Fruit fly (Drosophila melanogaster) whole organism, embryonic: ENCODE results near the gene CG16904.
A peak's percentile ranks its signal among the peaks of the same experiment; 100 is the strongest.

Experiments
- CG10321 ChIP-seq: fragments of 200-800 bp; sonication (Bioruptor generic); IDR thresholded peaks from 2 replicates; pipeline ENCODE4 v1.3.6; 2022; ENCODE audit warnings: missing biosample characterization, missing genetic modification characterization
- CG10543 ChIP-seq: fragments of 200-800 bp; sonication (Bioruptor generic); optimal IDR thresholded peaks from 3 replicates; lab custom pipeline; 2017; ENCODE audit warnings: missing biosample characterization, mild to moderate bottlenecking, missing genetic modification characterization, moderate library complexity
- CG11456 ChIP-seq: fragments of 200-800 bp; sonication (Bioruptor generic); IDR thresholded peaks from 3 replicates; pipeline ENCODE4 v1.3.6; 2022; ENCODE audit warnings: missing biosample characterization, missing genetic modification characterization
- CG11696 ChIP-seq: fragments of 200-800 bp; sonication (Bioruptor generic); IDR thresholded peaks from 2 replicates; pipeline ENCODE4 v1.3.6; 2022; ENCODE audit warnings: missing biosample characterization, missing genetic modification characterization
- CG12391 ChIP-seq: fragments of 200-800 bp; sonication (Bioruptor generic); optimal IDR thresholded peaks from 3 replicates; lab custom pipeline; 2018; ENCODE audit warnings: missing biosample characterization, mild to moderate bottlenecking, missing genetic modification characterization, moderate library complexity
- CG12659 ChIP-seq: fragments of 200-800 bp; sonication (Bioruptor generic); optimal IDR thresholded peaks from 3 replicates; lab custom pipeline; 2017; ENCODE audit warnings: mild to moderate bottlenecking, missing biosample characterization, missing genetic modification reagents, missing genetic modification characterization
- CG15601 ChIP-seq: fragments of 200-800 bp; sonication (Bioruptor generic); optimal IDR thresholded peaks from 3 replicates; lab custom pipeline; 2019; ENCODE audit warnings: missing biosample characterization, mild to moderate bottlenecking, missing genetic modification characterization, moderate library complexity
- CG17361 ChIP-seq: fragments of 200-800 bp; sonication (Bioruptor generic); IDR thresholded peaks from 3 replicates; pipeline ENCODE4 v1.3.6; 2022; ENCODE audit warnings: missing biosample characterization, missing genetic modification characterization
- CG17829 ChIP-seq: fragments of 200-800 bp; optimal IDR thresholded peaks from 2 replicates; lab custom pipeline; 2019; ENCODE audit warnings: missing biosample characterization, mild to moderate bottlenecking, missing genetic modification characterization, moderate library complexity
- CG2116 ChIP-seq: fragments of 200-800 bp; sonication (Bioruptor generic); optimal IDR thresholded peaks from 3 replicates; lab custom pipeline; 2018; ENCODE audit warnings: missing biosample characterization, mild to moderate bottlenecking, missing genetic modification characterization
- CG2120 ChIP-seq: fragments of 200-800 bp; sonication (Bioruptor generic); optimal IDR thresholded peaks from 3 replicates; lab custom pipeline; 2016; ENCODE audit warnings: missing biosample characterization, missing genetic modification characterization
- CG2889 ChIP-seq: fragments of 200-800 bp; sonication (Bioruptor generic); IDR thresholded peaks from 3 replicates; pipeline ENCODE4 v1.3.6; 2022; ENCODE audit warnings: missing biosample characterization, missing genetic modification characterization
- CG3065 ChIP-seq: fragments of 200-800 bp; sonication (Bioruptor generic); optimal IDR thresholded peaks from 2 replicates; lab custom pipeline; 2016; ENCODE audit warnings: missing biosample characterization, missing genetic modification characterization
- CG3281 ChIP-seq: fragments of 200-800 bp; sonication (Bioruptor generic); optimal IDR thresholded peaks from 3 replicates; lab custom pipeline; 2017; ENCODE audit warnings: missing biosample characterization, mild to moderate bottlenecking, missing genetic modification characterization
- CG7987 ChIP-seq: fragments of 200-800 bp; sonication (Bioruptor generic); optimal IDR thresholded peaks from 2 replicates; lab custom pipeline; 2018; ENCODE audit warnings: missing biosample characterization, mild to moderate bottlenecking, missing genetic modification characterization, moderate library complexity
- CG8478 ChIP-seq: fragments of >200 bp; optimal IDR thresholded peaks from 2 replicates; lab custom pipeline; 2018
- CG9932 ChIP-seq: fragments of 200-800 bp; sonication (Bioruptor generic); IDR thresholded peaks from 2 replicates; pipeline ENCODE4 v1.3.6; 2022; ENCODE audit warnings: missing biosample characterization, missing genetic modification characterization
- CoRest ChIP-seq: fragments of 200-800 bp; sonication (Bioruptor generic); optimal IDR thresholded peaks from 3 replicates; lab custom pipeline; 2018; ENCODE audit warnings: missing biosample characterization, mild to moderate bottlenecking, missing genetic modification characterization, moderate library complexity
- D ChIP-seq, 2 experiments: fragments of 200-800 bp in 1 of 2; fragments of >200 bp in 1 of 2; sonication (Bioruptor generic) in 1 of 2; optimal IDR thresholded peaks; 2 replicates in 1 of 2; 3 replicates in 1 of 2; lab custom pipeline; 2017; ENCODE audit warnings: mild to moderate bottlenecking in 1 of 2, missing biosample characterization in 1 of 2, missing genetic modification characterization in 1 of 2, missing genetic modification reagents in 1 of 2
- Dip3 ChIP-seq: fragments of 200-800 bp; sonication (Bioruptor generic); optimal IDR thresholded peaks from 3 replicates; lab custom pipeline; 2016; ENCODE audit warnings: missing biosample characterization, missing genetic modification characterization
- E2f2 ChIP-seq: fragments of 200-800 bp; sonication (Bioruptor generic); IDR thresholded peaks from 2 replicates; pipeline ENCODE4 v1.3.6; 2022; ENCODE audit warnings: missing biosample characterization, missing genetic modification characterization
- GATAe ChIP-seq: fragments of 200-800 bp; sonication (Bioruptor generic); conservative IDR thresholded peaks from 2 replicates; pipeline ENCODE4 v1.3.6; 2022; ENCODE audit warnings: missing biosample characterization, missing genetic modification characterization
- HLH4C ChIP-seq: fragments of 200-800 bp; sonication (Bioruptor generic); IDR thresholded peaks from 3 replicates; pipeline ENCODE4 v1.3.6; 2022; ENCODE audit warnings: missing biosample characterization, missing genetic modification characterization; ENCODE audit not compliant: partially characterized antibody
- HmgD ChIP-seq: fragments of 200-800 bp; sonication (Bioruptor generic); optimal IDR thresholded peaks from 3 replicates; lab custom pipeline; 2016; ENCODE audit warnings: missing biosample characterization, missing genetic modification characterization
- Hmr ChIP-seq: fragments of 200-800 bp; sonication (Bioruptor generic); optimal IDR thresholded peaks from 3 replicates; lab custom pipeline; 2017; ENCODE audit warnings: mild to moderate bottlenecking, missing biosample characterization, missing genetic modification reagents, missing genetic modification characterization
- Lhr ChIP-seq: fragments of 200-800 bp; sonication (Bioruptor generic); optimal IDR thresholded peaks from 3 replicates; lab custom pipeline; 2017; ENCODE audit warnings: mild to moderate bottlenecking, missing biosample characterization, missing genetic modification reagents, missing genetic modification characterization
- Poxn ChIP-seq: fragments of 200-800 bp; sonication (Bioruptor generic); IDR thresholded peaks from 2 replicates; pipeline ENCODE4 v1.3.6; 2022; ENCODE audit warnings: missing biosample characterization, missing genetic modification characterization
- Ravus ChIP-seq: fragments of 200-800 bp; sonication (Bioruptor generic); IDR thresholded peaks from 2 replicates; pipeline ENCODE4 v1.3.6; 2022; ENCODE audit warnings: missing biosample characterization, missing genetic modification characterization
- Stat92E ChIP-seq, 3 experiments: fragments of >200 bp in 2 of 3; fragments of 200-800 bp in 1 of 3; sonication (Bioruptor generic) in 1 of 3; optimal IDR thresholded peaks; 2 replicates each; lab custom pipeline; 2017 to 2019; ENCODE audit warnings: missing biosample characterization in 3 of 3, missing genetic modification characterization in 3 of 3, mild to moderate bottlenecking in 1 of 3, moderate library complexity in 1 of 3
- cg ChIP-seq: fragments of 200-800 bp; sonication (Bioruptor generic); optimal IDR thresholded peaks from 3 replicates; lab custom pipeline; 2019; ENCODE audit warnings: missing biosample characterization, mild to moderate bottlenecking, missing genetic modification characterization, moderate library complexity
- chm ChIP-seq: fragments of 200-800 bp; sonication (Bioruptor generic); IDR thresholded peaks from 2 replicates; pipeline ENCODE4 v1.3.6; 2022; ENCODE audit warnings: missing biosample characterization, missing genetic modification characterization
- ci ChIP-seq: fragments of 200-800 bp; sonication (Bioruptor generic); IDR thresholded peaks from 3 replicates; pipeline ENCODE4 v1.3.6; 2022; ENCODE audit warnings: missing biosample characterization, missing genetic modification characterization
- croc ChIP-seq: fragments of 200-800 bp; sonication (Bioruptor generic); conservative IDR thresholded peaks from 3 replicates; pipeline ENCODE4 v1.3.6; 2022; ENCODE audit warnings: missing biosample characterization, missing genetic modification characterization
- en ChIP-seq: fragments of 200-800 bp; sonication (Bioruptor generic); optimal IDR thresholded peaks from 2 replicates; lab custom pipeline; 2016; ENCODE audit warnings: missing biosample characterization, missing genetic modification characterization
- fu2 ChIP-seq: fragments of 200-800 bp; sonication (Bioruptor generic); optimal IDR thresholded peaks from 2 replicates; lab custom pipeline; 2016; ENCODE audit warnings: missing biosample characterization, missing genetic modification characterization
- grn ChIP-seq: fragments of 200-800 bp; sonication (Bioruptor generic); optimal IDR thresholded peaks from 3 replicates; lab custom pipeline; 2017; ENCODE audit warnings: missing biosample characterization, missing genetic modification characterization
- hkb ChIP-seq, 2 experiments: fragments of 200-800 bp in 1 of 2; fragments of >200 bp in 1 of 2; sonication (Bioruptor generic) in 1 of 2; IDR thresholded peaks in 1 of 2; optimal IDR thresholded peaks in 1 of 2; 2 replicates each; pipeline versions ENCODE4 v1.3.6 to Lab custom; 2017 to 2022; ENCODE audit warnings: missing biosample characterization in 1 of 2, missing genetic modification characterization in 1 of 2
- insv ChIP-seq, 2 experiments: fragments of 200-800 bp; sonication (Bioruptor generic); optimal IDR thresholded peaks; 3 replicates each; lab custom pipeline; 2016 to 2018; ENCODE audit warnings: missing biosample characterization in 2 of 2, missing genetic modification characterization in 2 of 2
- kni ChIP-seq: fragments of 200-800 bp; sonication (Bioruptor generic); optimal IDR thresholded peaks from 3 replicates; lab custom pipeline; 2017; ENCODE audit warnings: mild to moderate bottlenecking, missing biosample characterization, missing genetic modification reagents, missing genetic modification characterization
- pan ChIP-seq, 4 experiments: fragments of >200 bp in 3 of 4; fragments of 200-800 bp in 1 of 4; sonication (Bioruptor generic) in 1 of 4; optimal IDR thresholded peaks in 3 of 4; IDR thresholded peaks in 1 of 4; 2 replicates each; pipeline versions ENCODE4 v1.3.6 to Lab custom; 2017 to 2022; ENCODE audit warnings: missing biosample characterization in 2 of 4, missing genetic modification characterization in 2 of 4, mixed read lengths in 1 of 4
- psq ChIP-seq: fragments of 200-800 bp; sonication (Bioruptor generic); optimal IDR thresholded peaks from 2 replicates; lab custom pipeline; 2017; ENCODE audit warnings: missing biosample characterization, missing genetic modification characterization
- pzg ChIP-seq: fragments of 200-800 bp; sonication (Bioruptor generic); optimal IDR thresholded peaks from 3 replicates; lab custom pipeline; 2018; ENCODE audit warnings: missing biosample characterization, mild to moderate bottlenecking, missing genetic modification characterization, moderate library complexity
- repo ChIP-seq: fragments of 200-800 bp; sonication (Bioruptor generic); optimal IDR thresholded peaks from 2 replicates; lab custom pipeline; 2016; ENCODE audit warnings: missing biosample characterization, missing genetic modification characterization
- salm ChIP-seq: fragments of 200-800 bp; sonication (Bioruptor generic); optimal IDR thresholded peaks from 2 replicates; lab custom pipeline; 2018; ENCODE audit warnings: missing biosample characterization, mild to moderate bottlenecking, missing genetic modification characterization
- sens ChIP-seq: fragments of 200-800 bp; sonication (Bioruptor generic); peaks from one replicate; lab custom pipeline; 2016; ENCODE audit warnings: missing biosample characterization, missing genetic modification characterization
- stwl ChIP-seq: fragments of 200-800 bp; sonication (Bioruptor generic); optimal IDR thresholded peaks from 3 replicates; lab custom pipeline; 2018; ENCODE audit warnings: missing biosample characterization, mild to moderate bottlenecking, missing genetic modification characterization, moderate library complexity
- vnd ChIP-seq: fragments of 200-800 bp; sonication (Bioruptor generic); IDR thresholded peaks from 3 replicates; pipeline ENCODE4 v1.3.6; 2022; ENCODE audit warnings: missing biosample characterization, missing genetic modification characterization; ENCODE audit not compliant: partially characterized antibody
- zfh1 ChIP-seq: fragments of 200-800 bp; sonication (Bioruptor generic); IDR thresholded peaks from 3 replicates; pipeline ENCODE4 v1.3.6; 2022; ENCODE audit warnings: missing biosample characterization, missing genetic modification characterization

CG16904 gene

DNA sequence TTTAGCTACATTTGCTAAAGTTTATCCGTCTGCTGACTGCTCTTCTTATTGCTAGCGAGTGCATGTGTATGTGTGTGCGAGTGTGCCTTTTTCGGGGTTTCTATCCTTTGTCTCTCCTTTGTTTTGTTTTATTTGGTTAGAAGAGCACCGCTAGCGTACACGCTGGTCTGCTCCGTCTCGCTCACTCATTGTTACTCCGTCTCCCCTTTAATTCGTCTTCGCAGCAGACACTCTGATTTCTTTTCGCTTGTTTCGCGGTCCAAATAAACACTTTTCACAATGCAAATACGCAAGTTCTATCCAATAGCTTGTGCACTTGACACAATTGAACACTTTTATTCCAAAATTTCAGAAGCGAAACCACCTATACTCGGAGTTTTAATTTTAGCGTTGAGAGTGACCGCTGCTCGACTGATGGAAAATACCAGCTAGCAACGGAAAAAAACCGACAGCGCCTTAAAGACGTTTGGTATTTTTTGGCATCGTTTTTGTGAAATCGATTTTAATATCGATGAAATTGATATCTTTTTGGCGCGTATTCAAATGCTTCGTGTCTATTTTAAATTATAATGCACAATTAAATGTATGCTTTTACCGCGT is 7.7 kb downstream of the CG16904 start, which contains the start of gene FBXO11 (continued):
- TF ChIP-seq ci (GFP tag; lab: Robert Waterston, UW) (peak; percentile 8; the same call in 1 of the 3 replicates), kni (GFP tag; lab: Kevin White, UChicago) (no peak), pzg (GFP tag; lab: Kevin White, UChicago) (peak; percentile 88), Dip3 (GFP tag; lab: Kevin White, UChicago) (no peak), CG9932 (GFP tag; lab: Robert Waterston, UW) (no peak), Hmr (GFP tag; lab: Kevin White, UChicago) (peak; percentile 51), CG12659 (GFP tag; lab: Kevin White, UChicago) (peak; percentile 69), grn (GFP tag; lab: Kevin White, UChicago) (no peak), chm (no peak), CG10321 (GFP tag; lab: Robert Waterston, UW) (peak; percentile 98), insv (GFP tag; optimal IDR thresholded peaks at IDR 0.05; lab: Kevin White, UChicago) (peak in 1 of 2 experiments; percentile 15), CG2116 (peak; percentile 67), CG2120 (GFP tag; lab: Kevin White, UChicago) (no peak), psq (GFP tag; lab: Kevin White, UChicago) (peak; percentile 100), CG7987 (peak; percentile 12), CoRest (peak; percentile 6), Stat92E (GFP tag; optimal IDR thresholded peaks at IDR 0.05; lab: Kevin White, UChicago) (peak in 1 of 3 experiments; percentile 83), en (GFP tag; lab: Kevin White, UChicago) (no peak), pan (optimal IDR thresholded peaks at IDR 0.05; lab: Kevin White, UChicago) (no peak), pan (GFP tag; optimal IDR thresholded peaks at IDR 0.05 in 1 of 2, IDR thresholded peaks at IDR 0.05 in 1 of 2) (no peak), HLH4C (GFP tag; lab: Robert Waterston, UW) (peak; percentile 52; the same call in 2 of the 3 replicates), cg (GFP tag; lab: Kevin White, UChicago) (peak; percentile 94), CG11456 (GFP tag; lab: Robert Waterston, UW) (no peak), CG3281 (GFP tag; lab: Kevin White, UChicago) (peak; percentile 15), CG10543 (GFP tag; lab: Kevin White, UChicago) (peak; percentile 2), stwl (tag; lab: Kevin White, UChicago) (peak; percentile 58), CG3065 (GFP tag; lab: Kevin White, UChicago) (no peak), Lhr (peak; percentile 52), croc (no peak), E2f2 (GFP tag; lab: Robert Waterston, UW) (peak; percentile 95), sens (GFP tag; lab: Kevin White, UChicago) (peak; percentile 78), CG2889 (GFP tag; lab: Robert Waterston, UW) (no peak), fu2 (peak; percentile 14), Ravus (GFP tag; lab: Robert Waterston, UW) (no peak), HmgD (GFP tag; lab: Kevin White, UChicago) (peak; percentile 75), CG8478 (lab: Kevin White, UChicago) (peak; percentile 95), CG11696 (GFP tag; lab: Robert Waterston, UW) (no peak), CG17829 (tag; lab: Kevin White, UChicago) (peak; percentile 11), GATAe (GFP tag; lab: Robert Waterston, UW) (no peak), vnd (GFP tag; lab: Robert Waterston, UW) (0 out of 3 replicates have a peak, but pooled peaks have one; percentile 24), Poxn (GFP tag; lab: Robert Waterston, UW) (no peak), repo (GFP tag; lab: Kevin White, UChicago) (peak; percentile 6), CG17361 (GFP tag; lab: Robert Waterston, UW) (no peak), CG15601 (tag; lab: Kevin White, UChicago) (peak; percentile 45), hkb (optimal IDR thresholded peaks at IDR 0.05; lab: Kevin White, UChicago) (peak; percentile 72), hkb (GFP tag; IDR thresholded peaks at IDR 0.05; lab: Robert Waterston, UW) (no peak), zfh1 (GFP tag; lab: Robert Waterston, UW) (no peak), CG12391 (tag; lab: Kevin White, UChicago) (peak; percentile 12), D (optimal IDR thresholded peaks at IDR 0.05; lab: Kevin White, UChicago) (peak; percentile 96), D (GFP tag; optimal IDR thresholded peaks at IDR 0.05; lab: Kevin White, UChicago) (peak; percentile 61), salm (tag; lab: Kevin White, UChicago) (peak; percentile 10)
